Fruit fly (Drosophila melanogaster) whole organism, prepupa: Measurements from ENCODE around the gene Osi6.
A peak's percentile ranks its signal among the peaks of the same experiment; 100 is the strongest.

Experiments used
- Blimp-1 ChIP-seq: fragments of 200-800 bp; sonication (Bioruptor generic); optimal IDR thresholded peaks from 3 replicates; lab custom pipeline; 2017; ENCODE audit warnings: missing biosample characterization, missing genetic modification characterization, mild to moderate bottlenecking, moderate library complexity, missing genetic modification reagents
- CG10631 ChIP-seq: fragments of 200-800 bp; sonication (Bioruptor generic); optimal IDR thresholded peaks from 2 replicates; lab custom pipeline; 2016; ENCODE audit warnings: missing biosample characterization, missing genetic modification characterization
- CG10669 ChIP-seq: fragments of 200-800 bp; sonication (Bioruptor generic); optimal IDR thresholded peaks from 3 replicates; lab custom pipeline; 2018; ENCODE audit warnings: missing biosample characterization, mild to moderate bottlenecking, missing genetic modification characterization, moderate library complexity
- CG11294 ChIP-seq: fragments of 200-800 bp; sonication (Bioruptor generic); IDR thresholded peaks from 2 replicates; pipeline ENCODE4 v1.3.6; 2022; ENCODE audit warnings: missing biosample characterization, missing genetic modification characterization
- CG11762 ChIP-seq: fragments of 200-800 bp; sonication (Bioruptor generic); optimal IDR thresholded peaks from 3 replicates; lab custom pipeline; 2016; ENCODE audit warnings: missing biosample characterization, missing genetic modification characterization; ENCODE audit not compliant: insufficient read depth
- CG11902 ChIP-seq: fragments of 200-800 bp; sonication (Bioruptor generic); optimal IDR thresholded peaks from 3 replicates; lab custom pipeline; 2016; ENCODE audit warnings: missing biosample characterization, missing genetic modification characterization
- CG15336 ChIP-seq: fragments of 200-800 bp; sonication (Bioruptor generic); IDR thresholded peaks from 2 replicates; pipeline ENCODE4 v1.3.6; 2022; ENCODE audit warnings: missing biosample characterization, missing genetic modification characterization
- CG16779 ChIP-seq: fragments of 200-800 bp; sonication (Bioruptor generic); optimal IDR thresholded peaks from 3 replicates; lab custom pipeline; 2017; ENCODE audit warnings: missing biosample characterization, mild to moderate bottlenecking, missing genetic modification characterization
- CG3032 ChIP-seq: fragments of 200-800 bp; optimal IDR thresholded peaks from 2 replicates; lab custom pipeline; 2019; ENCODE audit warnings: missing biosample characterization, mild to moderate bottlenecking, missing genetic modification characterization, moderate library complexity
- CG31627 ChIP-seq: fragments of 200-800 bp; sonication (Bioruptor generic); optimal IDR thresholded peaks from 3 replicates; lab custom pipeline; 2016; ENCODE audit warnings: missing biosample characterization, missing genetic modification characterization
- CG32006 ChIP-seq: fragments of 200-800 bp; sonication (Bioruptor generic); optimal IDR thresholded peaks from 3 replicates; lab custom pipeline; 2017; ENCODE audit warnings: missing biosample characterization, mild to moderate bottlenecking, missing genetic modification characterization
- CG3919 ChIP-seq: fragments of 200-800 bp; sonication (Bioruptor generic); optimal IDR thresholded peaks from 3 replicates; lab custom pipeline; 2016; ENCODE audit warnings: missing biosample characterization, missing genetic modification characterization
- CG6163 ChIP-seq: fragments of 200-800 bp; sonication (Bioruptor generic); IDR thresholded peaks from 3 replicates; pipeline ENCODE4 v1.3.6; 2022; ENCODE audit warnings: missing biosample characterization, missing genetic modification characterization
- CG6276 ChIP-seq: fragments of 200-800 bp; sonication (Bioruptor generic); optimal IDR thresholded peaks from 2 replicates; lab custom pipeline; 2017; ENCODE audit warnings: missing biosample characterization, mild to moderate bottlenecking, missing genetic modification characterization
- CG6792 ChIP-seq: fragments of 200-800 bp; sonication (Bioruptor generic); optimal IDR thresholded peaks from 3 replicates; lab custom pipeline; 2016; ENCODE audit warnings: missing biosample characterization, missing genetic modification characterization
- CG6854 ChIP-seq: fragments of 200-800 bp; sonication (Bioruptor generic); optimal IDR thresholded peaks from 2 replicates; lab custom pipeline; 2017; ENCODE audit warnings: missing biosample characterization, mild to moderate bottlenecking, missing genetic modification characterization
- CG7368 ChIP-seq: fragments of 200-800 bp; sonication (Bioruptor generic); optimal IDR thresholded peaks from 3 replicates; lab custom pipeline; 2016; ENCODE audit warnings: missing biosample characterization, missing genetic modification characterization
- CG8119 ChIP-seq: fragments of 200-800 bp; sonication (Bioruptor generic); IDR thresholded peaks from 3 replicates; pipeline ENCODE4 v1.3.6; 2022; ENCODE audit warnings: missing biosample characterization, missing genetic modification characterization
- CG8319 ChIP-seq: fragments of 200-800 bp; sonication (Bioruptor generic); optimal IDR thresholded peaks from 3 replicates; lab custom pipeline; 2016; ENCODE audit warnings: missing biosample characterization, missing genetic modification characterization
- CG8632 ChIP-seq: fragments of 200-800 bp; sonication (Bioruptor generic); optimal IDR thresholded peaks from 3 replicates; lab custom pipeline; 2016; ENCODE audit warnings: missing biosample characterization, missing genetic modification characterization
- CG9139 ChIP-seq: fragments of 200-800 bp; sonication (Bioruptor generic); optimal IDR thresholded peaks from 3 replicates; lab custom pipeline; 2017; ENCODE audit warnings: missing biosample characterization, mild to moderate bottlenecking, missing genetic modification characterization
- Eip75B ChIP-seq: fragments of 200-800 bp; sonication (Bioruptor generic); optimal IDR thresholded peaks from 3 replicates; lab custom pipeline; 2016; ENCODE audit warnings: missing biosample characterization, missing genetic modification characterization
- Eip78C ChIP-seq: fragments of 200-800 bp; sonication (Bioruptor generic); peaks from one replicate; lab custom pipeline; 2016; ENCODE audit warnings: missing biosample characterization, missing genetic modification characterization
- Eip93F ChIP-seq: fragments of 200-800 bp; sonication (Bioruptor generic); optimal IDR thresholded peaks from 2 replicates; lab custom pipeline; 2016; ENCODE audit warnings: missing biosample characterization, mild to moderate bottlenecking, missing genetic modification characterization
- Gug ChIP-seq: fragments of 200-800 bp; sonication (Bioruptor generic); IDR thresholded peaks from 2 replicates; pipeline ENCODE4 v1.3.6; 2022; ENCODE audit warnings: missing biosample characterization, missing genetic modification characterization
- Hr39 ChIP-seq: fragments of 200-800 bp; sonication (Bioruptor generic); optimal IDR thresholded peaks from 2 replicates; lab custom pipeline; 2016; ENCODE audit warnings: missing biosample characterization, missing genetic modification characterization
- Met ChIP-seq: fragments of 200-800 bp; sonication (Bioruptor generic); optimal IDR thresholded peaks from 3 replicates; lab custom pipeline; 2016; ENCODE audit warnings: missing biosample characterization, missing genetic modification characterization
- OdsH ChIP-seq: fragments of 200-800 bp; sonication (Bioruptor generic); optimal IDR thresholded peaks from 3 replicates; lab custom pipeline; 2016; ENCODE audit warnings: missing biosample characterization, missing genetic modification characterization
- Sox102F ChIP-seq: fragments of 200-800 bp; sonication (Bioruptor generic); optimal IDR thresholded peaks from 2 replicates; lab custom pipeline; 2016; ENCODE audit warnings: missing biosample characterization, mild to moderate bottlenecking, missing genetic modification characterization
- Sox15 ChIP-seq: fragments of 200-800 bp; sonication (Bioruptor generic); optimal IDR thresholded peaks from 3 replicates; lab custom pipeline; 2016; ENCODE audit warnings: missing biosample characterization, missing genetic modification characterization
- achi ChIP-seq: fragments of 200-800 bp; sonication (Bioruptor generic); optimal IDR thresholded peaks from 3 replicates; lab custom pipeline; 2016; ENCODE audit warnings: missing biosample characterization, missing genetic modification characterization
- acj6 ChIP-seq: fragments of 200-800 bp; sonication (Bioruptor generic); optimal IDR thresholded peaks from 3 replicates; lab custom pipeline; 2016; ENCODE audit warnings: missing biosample characterization, missing genetic modification characterization
- dac ChIP-seq: fragments of 200-800 bp; sonication (Bioruptor generic); optimal IDR thresholded peaks from 2 replicates; lab custom pipeline; 2017; ENCODE audit warnings: missing biosample characterization, mild to moderate bottlenecking, missing genetic modification characterization
- dsx ChIP-seq: fragments of 200-800 bp; optimal IDR thresholded peaks from 3 replicates; lab custom pipeline; 2019; ENCODE audit warnings: missing biosample characterization, mild to moderate bottlenecking, missing genetic modification characterization, moderate library complexity; ENCODE audit not compliant: poor library complexity, severe bottlenecking
- eg ChIP-seq: fragments of 200-800 bp; sonication (Bioruptor generic); IDR thresholded peaks from 3 replicates; pipeline ENCODE4 v1.3.6; 2022; ENCODE audit warnings: missing biosample characterization, missing genetic modification characterization
- esn ChIP-seq: fragments of 200-800 bp; sonication (Bioruptor generic); optimal IDR thresholded peaks from 2 replicates; lab custom pipeline; 2016; ENCODE audit warnings: missing biosample characterization, mild to moderate bottlenecking, missing genetic modification characterization, moderate library complexity
- fd59A ChIP-seq: fragments of 200-800 bp; sonication (Bioruptor generic); optimal IDR thresholded peaks from 2 replicates; lab custom pipeline; 2017; ENCODE audit warnings: missing biosample characterization, mild to moderate bottlenecking, missing genetic modification characterization, missing genetic modification reagents
- fd85E ChIP-seq: fragments of 200-800 bp; sonication (Bioruptor generic); optimal IDR thresholded peaks from 3 replicates; lab custom pipeline; 2016; ENCODE audit warnings: missing biosample characterization, missing genetic modification characterization
- fkh ChIP-seq: fragments of 200-800 bp; sonication (Bioruptor generic); optimal IDR thresholded peaks from 3 replicates; lab custom pipeline; 2017; ENCODE audit warnings: missing biosample characterization, mild to moderate bottlenecking, missing genetic modification characterization, moderate library complexity
- net ChIP-seq: fragments of 200-800 bp; sonication (Bioruptor generic); optimal IDR thresholded peaks from 3 replicates; lab custom pipeline; 2016; ENCODE audit warnings: missing biosample characterization, missing genetic modification characterization
- pdm3 ChIP-seq: fragments of 200-800 bp; sonication (Bioruptor generic); optimal IDR thresholded peaks from 3 replicates; lab custom pipeline; 2016; ENCODE audit warnings: missing biosample characterization, missing genetic modification characterization
- salr ChIP-seq, 2 experiments: fragments of 200-800 bp; sonication (Bioruptor generic); optimal IDR thresholded peaks; 3 replicates each; lab custom pipeline; 2016 to 2018; ENCODE audit warnings: missing biosample characterization in 2 of 2, missing genetic modification characterization in 2 of 2, mild to moderate bottlenecking in 1 of 2
- spab ChIP-seq: fragments of 200-800 bp; sonication (Bioruptor generic); optimal IDR thresholded peaks from 2 replicates; lab custom pipeline; 2017; ENCODE audit warnings: missing biosample characterization, mild to moderate bottlenecking, missing genetic modification characterization, missing genetic modification reagents
- svp ChIP-seq: fragments of 200-800 bp; sonication (Bioruptor generic); peaks from one replicate; lab custom pipeline; 2016; ENCODE audit warnings: missing biosample characterization, missing genetic modification characterization

Gene Osi6

DNA sequence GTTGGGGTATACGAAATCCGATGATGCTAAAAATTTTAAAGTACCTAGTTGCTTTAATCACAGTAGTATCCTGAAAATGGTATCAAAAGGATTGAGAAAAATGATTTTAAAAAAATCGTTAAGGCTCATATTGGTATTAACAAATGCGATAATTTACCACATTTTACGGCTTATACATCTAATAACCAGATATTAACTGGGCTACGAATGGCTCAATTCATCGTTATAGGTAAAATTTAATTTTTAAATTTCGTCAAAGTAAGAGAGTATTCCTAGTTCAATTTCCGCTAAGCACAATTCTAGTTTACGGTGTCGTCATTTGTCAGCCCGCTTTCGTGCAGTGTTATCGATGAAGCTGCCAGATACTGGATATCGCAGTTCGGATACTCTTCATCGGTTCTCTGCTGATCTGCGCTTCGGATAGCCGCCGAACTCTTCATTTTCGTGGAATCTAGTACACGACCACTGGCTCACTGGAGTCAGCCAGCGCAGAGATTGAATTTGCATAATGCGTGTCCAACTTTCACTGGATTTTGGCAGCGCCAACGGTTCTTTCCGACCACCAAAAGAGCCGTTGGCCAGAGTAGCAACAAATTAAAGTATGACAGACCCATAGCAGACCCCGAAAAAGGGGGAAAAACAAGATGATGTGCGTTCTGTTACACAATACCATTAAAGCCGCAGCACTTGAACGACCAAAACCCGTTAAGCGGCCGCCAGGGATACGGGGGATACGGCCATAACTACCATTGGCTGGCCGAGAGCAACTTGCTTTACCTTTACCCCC lies 5.3 kb upstream of the Osi6 start (continued):
- TF ChIP-seq CG11902 (GFP tag; lab: Kevin White, UChicago) (peak; percentile 48), CG3032 (tag; lab: Kevin White, UChicago) (no peak), Eip93F (GFP tag; lab: Kevin White, UChicago) (no peak), CG6854 (peak; percentile 24), CG11294 (GFP tag; lab: Robert Waterston, UW) (no peak), Blimp-1 (GFP tag; lab: Kevin White, UChicago) (peak; percentile 72), CG16779 (tag; lab: Kevin White, UChicago) (no peak), Gug (GFP tag; lab: Robert Waterston, UW) (no peak), net (GFP tag; lab: Kevin White, UChicago) (peak; percentile 7), salr (GFP tag; optimal IDR thresholded peaks at IDR 0.05; lab: Kevin White, UChicago) (peak in 1 of 2 experiments; percentile 32), Eip75B (GFP tag; lab: Kevin White, UChicago) (peak; percentile 34)
- TF ChIP-seq, all 60 proteins: peak for 27

DNA sequence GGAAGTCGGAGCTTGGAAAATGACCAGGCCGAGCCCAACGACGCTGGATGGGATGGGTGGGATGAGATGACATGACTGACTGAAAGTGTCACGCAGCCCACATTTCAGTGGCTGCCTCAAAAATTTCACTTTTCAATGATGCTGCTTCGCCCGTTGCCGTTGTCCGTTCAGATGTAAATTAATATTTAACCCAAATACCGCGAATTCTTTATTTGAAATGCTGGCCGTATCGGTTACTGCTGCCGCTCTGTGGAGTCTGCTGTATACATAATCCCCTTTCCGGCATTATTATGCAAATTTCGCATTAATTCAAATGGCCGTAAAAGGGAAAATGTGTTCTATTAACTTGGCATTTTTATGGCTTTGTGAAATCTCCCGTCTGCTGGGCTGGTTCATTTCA lies 4.2 kb upstream of the Osi6 start:
- TF ChIP-seq fkh (GFP tag; lab: Kevin White, UChicago) = no peak
- no peak for TF ChIP-seq svp (GFP tag; lab: Kevin White, UChicago)
- TF ChIP-seq Eip78C (GFP tag; lab: Kevin White, UChicago) = peak; percentile 6
- no peak for TF ChIP-seq net (GFP tag; lab: Kevin White, UChicago)

DNA sequence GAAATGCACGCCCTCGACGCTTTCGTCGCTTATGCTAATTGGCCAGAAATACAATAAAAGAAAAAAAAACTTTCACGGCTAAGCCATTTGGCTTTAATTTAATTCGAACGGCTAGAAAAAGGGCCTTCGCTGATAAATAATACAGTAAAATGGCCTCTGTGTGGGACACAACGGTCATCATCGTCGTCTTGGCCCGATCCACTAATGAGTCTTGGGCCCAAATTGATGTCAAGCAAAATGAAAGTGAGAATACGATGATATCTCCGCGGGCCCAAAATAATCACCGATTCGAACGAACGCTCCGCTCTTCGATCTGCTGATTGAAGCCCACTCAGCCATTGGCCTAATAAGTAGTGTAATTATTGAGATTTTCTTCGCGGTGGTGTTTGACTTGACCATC lies 3.1 kb upstream of the Osi6 start:
- TF ChIP-seq fd59A = no peak
- no peak for TF ChIP-seq Eip78C (GFP tag; lab: Kevin White, UChicago)
- TF ChIP-seq dsx (GFP tag; lab: Kevin White, UChicago) = no peak
- TF ChIP-seq CG8319 (GFP tag; lab: Kevin White, UChicago) = no peak
- TF ChIP-seq achi (GFP tag; lab: Kevin White, UChicago) = no peak
- no peak for TF ChIP-seq Met (GFP tag; lab: Kevin White, UChicago)

DNA sequence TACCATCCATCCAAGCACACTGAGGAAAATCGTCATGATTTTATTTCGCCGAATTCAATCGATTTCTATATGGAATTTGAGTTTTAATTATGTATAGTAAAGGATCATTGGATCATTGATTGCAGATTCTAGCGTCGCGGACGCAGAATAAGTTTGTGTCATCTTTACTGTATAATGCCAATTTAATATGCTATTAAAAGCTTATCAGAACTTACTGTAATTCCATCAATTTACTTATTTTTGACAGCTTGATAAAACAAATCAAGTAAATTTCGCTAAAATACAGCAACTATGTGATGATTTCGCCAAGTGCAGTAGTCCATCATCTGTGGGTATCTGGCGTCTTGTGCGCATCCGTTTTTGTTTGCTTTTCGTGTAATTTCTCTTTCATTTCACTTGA lies 1.4 kb upstream of the Osi6 start:
- TF ChIP-seq Sox102F (GFP tag; lab: Kevin White, UChicago) (peak; percentile 17), esn (GFP tag; lab: Kevin White, UChicago) (peak; percentile 26), CG11762 (peak; percentile 7), CG6276 (GFP tag; lab: Kevin White, UChicago) (no peak), CG31627 (GFP tag; lab: Kevin White, UChicago) (peak; percentile 12), CG11902 (GFP tag; lab: Kevin White, UChicago) (no peak), fd85E (GFP tag; lab: Kevin White, UChicago) (no peak), CG9139 (no peak), CG15336 (peak; percentile 29; the same call in 1 of the 2 replicates), Hr39 (peak; percentile 21), CG6163 (no peak), CG10669 (GFP tag; lab: Kevin White, UChicago) (no peak), CG10631 (GFP tag; lab: Kevin White, UChicago) (no peak), CG7368 (no peak), eg (GFP tag; lab: Robert Waterston, UW) (no peak), CG8119 (peak; percentile 57; the same call in 1 of the 3 replicates), pdm3 (peak; percentile 48), achi (GFP tag; lab: Kevin White, UChicago) (peak; percentile 21), CG8632 (peak; percentile 3), CG6792 (GFP tag; lab: Kevin White, UChicago) (peak; percentile 34), acj6 (GFP tag; lab: Kevin White, UChicago) (peak; percentile 7), Sox15 (peak; percentile 29), svp (GFP tag; lab: Kevin White, UChicago) (peak; percentile 65), CG32006 (GFP tag; lab: Kevin White, UChicago) (peak; percentile 87), CG11294 (GFP tag; lab: Robert Waterston, UW) (no peak), OdsH (GFP tag; lab: Kevin White, UChicago) (peak; percentile 20), Eip78C (GFP tag; lab: Kevin White, UChicago) (peak; percentile 89), spab (GFP tag; lab: Kevin White, UChicago) (no peak), dac (peak; percentile 29), CG3919 (GFP tag; lab: Kevin White, UChicago) (peak; percentile 30), Gug (GFP tag; lab: Robert Waterston, UW) (no peak), fd59A (no peak)
